3 fruit fly cellular contexts compared by ENCODE assay signal in the genomic region with DNA sequence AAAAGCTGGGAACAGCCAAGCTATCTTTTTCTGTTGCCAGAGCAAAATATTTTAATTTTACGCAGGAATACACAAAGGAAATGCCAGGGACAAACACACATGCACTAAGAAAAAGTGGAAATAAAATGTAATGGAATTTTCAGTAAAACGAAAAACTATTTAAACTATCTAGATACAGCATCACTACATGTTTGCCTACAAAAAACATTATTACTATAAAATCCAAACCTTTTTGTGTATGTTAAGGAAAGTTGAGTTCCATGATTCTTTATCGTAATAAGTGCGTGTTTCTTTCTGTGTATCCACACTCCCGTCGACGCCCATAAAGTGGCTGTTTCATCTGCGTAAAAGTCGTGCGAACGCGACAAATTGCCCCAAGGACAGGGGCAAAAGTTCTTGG.
TF ChIP-seq lines count a peak whose summit lies in the region.

No protein-coding gene starts in this region.

- no peak for TF ChIP-seq CTCF in whole organism, embryonic (GFP tag; optimal IDR thresholded peaks at IDR 0.05; lab: Kevin White, UChicago)

TF ChIP-seq in whole organism, embryonic, 481 proteins besides CTCF, POLR2A, EP300 and RAD21 (continues in another document):
- peak in 1 of 2 experiments; percentile 2 for TF ChIP-seq dpn (GFP tag; optimal IDR thresholded peaks at IDR 0.05; lab: Kevin White, UChicago)
- TF ChIP-seq Hr51 (GFP tag; optimal IDR thresholded peaks at IDR 0.05; lab: Kevin White, UChicago) = peak in 1 of 2 experiments; percentile 42
- no peak for TF ChIP-seq Spps (tag; optimal IDR thresholded peaks at IDR 0.05; lab: Kevin White, UChicago)
- TF ChIP-seq ranshi (GFP tag; IDR thresholded peaks at IDR 0.05; lab: Robert Waterston, UW) = no peak
- TF ChIP-seq CG9932 (GFP tag; IDR thresholded peaks at IDR 0.05; lab: Robert Waterston, UW) = 0 out of 2 replicates have a peak, but pooled peaks have one; percentile 22
- 0 out of 2 replicates have a peak, but pooled peaks have one; percentile 17 for TF ChIP-seq ssp (GFP tag; IDR thresholded peaks at IDR 0.05; lab: Robert Waterston, UW)
- TF ChIP-seq CG12219 (GFP tag; optimal IDR thresholded peaks at IDR 0.05; lab: Kevin White, UChicago) = peak; percentile 7
- peak; percentile 36 for TF ChIP-seq CG17359 (tag; optimal IDR thresholded peaks at IDR 0.05; lab: Kevin White, UChicago)
- 0 out of 3 replicates have a peak, but pooled peaks have one; percentile 31 for TF ChIP-seq CG11695 (GFP tag; IDR thresholded peaks at IDR 0.05; lab: Robert Waterston, UW)
- TF ChIP-seq CG13424 (tag; optimal IDR thresholded peaks at IDR 0.05; lab: Kevin White, UChicago) = peak; percentile 32
- TF ChIP-seq ATbp (GFP tag; optimal IDR thresholded peaks at IDR 0.05; lab: Kevin White, UChicago) = no peak
- peak; percentile 60 for TF ChIP-seq CG11504 (tag; optimal IDR thresholded peaks at IDR 0.05; lab: Kevin White, UChicago)
- TF ChIP-seq Hmr (GFP tag; optimal IDR thresholded peaks at IDR 0.05; lab: Kevin White, UChicago) = peak; percentile 51
- TF ChIP-seq chinmo (GFP tag; IDR thresholded peaks at IDR 0.05; lab: Robert Waterston, UW; ENCODE audit: partially characterized antibody) = no peak
- TF ChIP-seq Blimp-1 (GFP tag; optimal IDR thresholded peaks at IDR 0.05; lab: Kevin White, UChicago) = peak; percentile 7
- peak; percentile 7 for TF ChIP-seq az2 (GFP tag; optimal IDR thresholded peaks at IDR 0.05; lab: Kevin White, UChicago)
- no peak for TF ChIP-seq NC2β (GFP tag; optimal IDR thresholded peaks at IDR 0.05; lab: Kevin White, UChicago)
- TF ChIP-seq CG7357 (GFP tag; IDR thresholded peaks at IDR 0.05; lab: Robert Waterston, UW) = 0 out of 3 replicates have a peak, but pooled peaks have one; percentile 6
- peak; percentile 14 for TF ChIP-seq D19A (tag; optimal IDR thresholded peaks at IDR 0.05; lab: Kevin White, UChicago)
- peak; percentile 74 for TF ChIP-seq sens (GFP tag; lab: Kevin White, UChicago)
- peak; percentile 2 for TF ChIP-seq CG9817 (tag; optimal IDR thresholded peaks at IDR 0.05; lab: Kevin White, UChicago)
- no peak for TF ChIP-seq Poxn (GFP tag; IDR thresholded peaks at IDR 0.05; lab: Robert Waterston, UW)
- peak; percentile 43 for TF ChIP-seq CG7839 (tag; optimal IDR thresholded peaks at IDR 0.05; lab: Kevin White, UChicago)
- peak; percentile 21 for TF ChIP-seq CG8388 (GFP tag; optimal IDR thresholded peaks at IDR 0.05; lab: Kevin White, UChicago)
- TF ChIP-seq sens-2 (GFP tag; IDR thresholded peaks at IDR 0.05; lab: Robert Waterston, UW) = no peak
- peak; percentile 11 for TF ChIP-seq CG12391 (tag; optimal IDR thresholded peaks at IDR 0.05; lab: Kevin White, UChicago)
- peak; percentile 7 for TF ChIP-seq BtbVII (GFP tag; optimal IDR thresholded peaks at IDR 0.05; lab: Kevin White, UChicago)

TF ChIP-seq in whole organism, prepupa, 60 proteins besides CTCF, POLR2A, EP300 and RAD21:
- TF ChIP-seq Hr38 (GFP tag; optimal IDR thresholded peaks at IDR 0.05; lab: Kevin White, UChicago) = no peak
- no peak for TF ChIP-seq CG6163 (GFP tag; IDR thresholded peaks at IDR 0.05; lab: Robert Waterston, UW)
- TF ChIP-seq Ets96B (tag; optimal IDR thresholded peaks at IDR 0.05; lab: Kevin White, UChicago) = peak; percentile 1
- no peak for TF ChIP-seq CG10631 (GFP tag; optimal IDR thresholded peaks at IDR 0.05; lab: Kevin White, UChicago)
- peak; percentile 1 for TF ChIP-seq CG10669 (GFP tag; optimal IDR thresholded peaks at IDR 0.05; lab: Kevin White, UChicago)
- peak; percentile 28 for TF ChIP-seq Eip78C (GFP tag; lab: Kevin White, UChicago)
- TF ChIP-seq svp (GFP tag; lab: Kevin White, UChicago) = peak; percentile 19
- TF ChIP-seq ss (GFP tag; optimal IDR thresholded peaks at IDR 0.05; lab: Kevin White, UChicago) = peak in 1 of 2 experiments; percentile 14
- no peak for TF ChIP-seq CG8632 (GFP tag; optimal IDR thresholded peaks at IDR 0.05; lab: Kevin White, UChicago)
- no peak for TF ChIP-seq CG15336 (GFP tag; IDR thresholded peaks at IDR 0.05; lab: Robert Waterston, UW)

TF ChIP-seq in whole organism, pupa, 21 proteins besides CTCF, POLR2A, EP300 and RAD21:
- no peak for TF ChIP-seq CG8301 (tag; optimal IDR thresholded peaks at IDR 0.05; lab: Kevin White, UChicago)
- TF ChIP-seq CG15710 (tag; optimal IDR thresholded peaks at IDR 0.05; lab: Kevin White, UChicago) = peak; percentile 9
- TF ChIP-seq CG8159 (tag; optimal IDR thresholded peaks at IDR 0.05; lab: Kevin White, UChicago) = peak; percentile 43
TF ChIP-seq in whole organism, pupa: peak in this region for 2.
